Fruit fly (Drosophila melanogaster) whole organism, adult: Measurements from ENCODE around the gene eIF3g1.

Experiments
- CG11617 ChIP-seq: fragments of 200-800 bp; sonication (Bioruptor generic); optimal IDR thresholded peaks from 2 replicates; lab custom pipeline; 2017; ENCODE audit warnings: mild to moderate bottlenecking, missing biosample characterization, missing genetic modification reagents, missing genetic modification characterization
- CG12768 ChIP-seq: fragments of 200-800 bp; sonication (Bioruptor generic); optimal IDR thresholded peaks from 2 replicates; lab custom pipeline; 2017; ENCODE audit warnings: missing biosample characterization, missing genetic modification characterization, mild to moderate bottlenecking, moderate library complexity, missing genetic modification reagents
- CG14711 ChIP-seq: fragments of 200-800 bp; sonication (Bioruptor generic); optimal IDR thresholded peaks from 2 replicates; lab custom pipeline; 2018; ENCODE audit warnings: missing biosample characterization, mild to moderate bottlenecking, missing genetic modification characterization, moderate library complexity
- CG1620 ChIP-seq: fragments of 200-800 bp; sonication (Bioruptor generic); optimal IDR thresholded peaks from 2 replicates; lab custom pipeline; 2016; ENCODE audit warnings: missing biosample characterization, missing genetic modification characterization
- CG33017 ChIP-seq: fragments of 200-800 bp; sonication (Bioruptor generic); optimal IDR thresholded peaks from 2 replicates; lab custom pipeline; 2018; ENCODE audit warnings: missing biosample characterization, mild to moderate bottlenecking, missing genetic modification characterization, moderate library complexity
- CG5204 ChIP-seq: fragments of 200-800 bp; sonication (Bioruptor generic); optimal IDR thresholded peaks from 2 replicates; lab custom pipeline; 2016; ENCODE audit warnings: missing biosample characterization, missing genetic modification characterization
- CG7045 ChIP-seq: fragments of 200-800 bp; sonication (Bioruptor generic); optimal IDR thresholded peaks from 2 replicates; lab custom pipeline; 2017; ENCODE audit warnings: missing biosample characterization, mild to moderate bottlenecking, missing genetic modification characterization
- CG7101 ChIP-seq: fragments of 200-800 bp; sonication (Bioruptor generic); optimal IDR thresholded peaks from 2 replicates; lab custom pipeline; 2018; ENCODE audit warnings: missing biosample characterization, mild to moderate bottlenecking, missing genetic modification characterization, moderate library complexity
- Clk ChIP-seq: fragments of 200-800 bp; sonication (Bioruptor generic); optimal IDR thresholded peaks from 2 replicates; lab custom pipeline; 2017; ENCODE audit warnings: missing biosample characterization, missing genetic modification characterization
- Crg-1 ChIP-seq: fragments of 200-800 bp; sonication (Bioruptor generic); optimal IDR thresholded peaks from 2 replicates; lab custom pipeline; 2016; ENCODE audit warnings: missing biosample characterization, missing genetic modification characterization
- Hr96 ChIP-seq: fragments of 200-800 bp; sonication (Bioruptor generic); optimal IDR thresholded peaks from 2 replicates; lab custom pipeline; 2016; ENCODE audit warnings: missing biosample characterization, missing genetic modification characterization
- Mnt ChIP-seq: fragments of 200-800 bp; sonication (Bioruptor generic); optimal IDR thresholded peaks from 2 replicates; lab custom pipeline; 2016; ENCODE audit warnings: missing biosample characterization, mild to moderate bottlenecking, missing genetic modification characterization
- bab1 ChIP-seq: fragments of 200-800 bp; sonication (Bioruptor generic); optimal IDR thresholded peaks from 3 replicates; lab custom pipeline; 2019; ENCODE audit warnings: missing biosample characterization, mild to moderate bottlenecking, missing genetic modification characterization, moderate library complexity
- cic ChIP-seq: fragments of 200-800 bp; sonication (Bioruptor generic); optimal IDR thresholded peaks from 2 replicates; lab custom pipeline; 2017; ENCODE audit warnings: missing biosample characterization, mild to moderate bottlenecking, missing genetic modification characterization, moderate library complexity
- cnc ChIP-seq, 2 experiments: fragments of >200 bp; optimal IDR thresholded peaks; 2 replicates each; lab custom pipeline; 2017
- kay ChIP-seq: fragments of 200-800 bp; sonication (Bioruptor generic); peaks from one replicate; lab custom pipeline; 2016; ENCODE audit warnings: missing biosample characterization, missing genetic modification characterization, borderline replicate concordance
- ovo ChIP-seq: fragments of 200-800 bp; sonication (Bioruptor generic); optimal IDR thresholded peaks from 2 replicates; lab custom pipeline; 2016; ENCODE audit warnings: missing biosample characterization, missing genetic modification characterization
- pad ChIP-seq: fragments of 200-800 bp; sonication (Bioruptor generic); optimal IDR thresholded peaks from 3 replicates; lab custom pipeline; 2017; ENCODE audit warnings: missing biosample characterization, missing genetic modification characterization, mild to moderate bottlenecking, moderate library complexity, missing genetic modification reagents
- tj ChIP-seq: fragments of 200-800 bp; sonication (Bioruptor generic); optimal IDR thresholded peaks from 3 replicates; lab custom pipeline; 2017; ENCODE audit warnings: missing biosample characterization, mild to moderate bottlenecking, missing genetic modification characterization, moderate library complexity
- toe ChIP-seq: fragments of 200-800 bp; sonication (Bioruptor generic); optimal IDR thresholded peaks from 2 replicates; lab custom pipeline; 2016; ENCODE audit warnings: missing biosample characterization, missing genetic modification characterization

The eIF3g1 gene

DNA sequence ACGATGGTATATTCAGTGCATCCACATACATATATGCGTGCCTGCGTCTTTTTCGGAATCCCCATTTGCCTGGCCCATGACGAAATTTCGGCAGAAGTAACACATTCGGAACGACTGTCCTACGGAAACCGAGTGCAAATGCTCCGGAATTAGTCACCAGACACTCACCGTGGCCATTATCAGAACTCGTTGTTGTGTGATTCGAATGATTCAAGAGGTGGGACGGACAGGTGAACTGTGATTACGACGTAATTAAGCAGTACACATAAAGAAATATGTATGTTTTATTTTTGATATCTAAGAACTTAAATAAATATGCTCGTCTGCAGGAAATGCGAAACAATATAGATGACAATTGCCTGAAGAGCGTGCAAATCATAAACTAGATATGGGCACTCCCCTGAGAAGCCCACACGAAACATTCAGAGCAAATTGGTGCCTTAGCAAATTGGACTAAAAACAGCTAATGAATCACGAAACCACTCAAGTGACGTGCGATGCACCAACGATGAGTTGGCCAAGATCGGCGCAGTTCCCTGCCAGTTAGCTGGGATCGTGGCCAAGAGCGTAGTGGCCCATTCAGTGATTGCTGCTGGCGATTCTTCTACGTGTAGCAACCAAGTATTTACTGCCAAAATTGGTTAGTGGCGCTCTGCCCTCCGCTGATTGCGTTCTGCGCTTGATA lies 18.7 kb downstream of the eIF3g1 start:
- TF ChIP-seq CG33017 (tag; lab: Kevin White, UChicago) (no peak), CG5204 (GFP tag; lab: Kevin White, UChicago) (peak; percentile 45), Hr96 (peak; percentile 61), CG7101 (tag; lab: Kevin White, UChicago) (peak; percentile 42), CG11617 (GFP tag; lab: Kevin White, UChicago) (peak; percentile 69), toe (peak; percentile 16), CG1620 (GFP tag; lab: Kevin White, UChicago) (no peak), cic (GFP tag; lab: Kevin White, UChicago) (peak; percentile 52), pad (GFP tag; lab: Kevin White, UChicago) (peak; percentile 37), bab1 (GFP tag; lab: Kevin White, UChicago) (no peak), cnc (optimal IDR thresholded peaks at IDR 0.05; lab: Kevin White, UChicago) (no peak), kay (GFP tag; lab: Kevin White, UChicago) (peak; percentile 88), tj (GFP tag; lab: Kevin White, UChicago) (peak; percentile 9)

DNA sequence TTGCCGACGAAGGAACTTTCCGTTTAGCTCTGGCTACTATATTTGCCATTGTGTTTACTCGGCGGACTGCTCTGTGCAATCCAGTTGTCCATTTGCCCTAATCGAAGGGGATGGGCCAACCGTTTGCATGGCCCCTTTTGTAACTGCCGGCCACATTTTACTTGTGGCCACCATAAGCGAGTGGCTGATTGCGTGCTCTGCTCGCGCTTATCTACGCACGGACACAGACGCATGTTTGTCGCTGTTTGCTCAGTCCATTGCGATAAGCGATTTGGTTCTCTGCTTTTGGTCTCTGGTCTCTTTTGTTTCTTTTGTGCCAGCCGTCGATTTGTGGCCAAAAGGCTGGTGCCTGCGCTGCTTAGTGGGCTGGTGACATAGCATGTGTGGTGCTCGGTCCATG lies 19.5 kb downstream of the eIF3g1 start:
- TF ChIP-seq Clk (GFP tag; lab: Kevin White, UChicago) = no peak

DNA sequence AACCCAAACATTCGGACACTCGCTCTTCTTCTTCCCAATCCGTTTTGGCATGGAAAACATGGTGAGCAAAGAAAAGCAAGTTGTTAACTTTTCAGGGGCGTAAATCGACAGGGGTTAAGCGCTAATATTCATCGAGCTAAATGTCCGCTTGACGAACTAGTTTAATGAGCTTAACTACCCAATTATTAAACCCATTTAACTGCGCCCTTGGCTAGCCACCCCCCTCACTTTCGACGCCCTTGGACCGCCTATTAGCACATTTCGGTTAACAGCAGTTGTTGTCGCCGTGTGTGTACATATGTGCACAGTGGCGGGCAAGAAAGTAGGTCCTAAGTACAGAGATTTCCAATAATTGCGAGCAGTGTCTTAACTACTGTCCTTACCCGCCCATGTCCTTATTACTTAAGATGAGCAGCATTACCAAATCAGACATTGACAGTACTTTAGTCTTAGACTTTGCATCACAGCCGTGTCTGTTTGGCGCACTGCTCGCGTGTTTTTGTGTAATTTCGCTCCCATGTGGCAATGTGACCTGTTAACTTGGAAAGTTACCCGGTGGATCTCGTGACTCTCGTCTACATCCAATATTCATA lies 20.6 kb downstream of the eIF3g1 start:
- TF ChIP-seq kay (GFP tag; lab: Kevin White, UChicago) (no peak), Crg-1 (GFP tag; lab: Kevin White, UChicago) (peak; percentile 75), cnc (optimal IDR thresholded peaks at IDR 0.05; lab: Kevin White, UChicago) (no peak), Hr96 (peak; percentile 69), CG12768 (GFP tag; lab: Kevin White, UChicago) (peak; percentile 84), bab1 (GFP tag; lab: Kevin White, UChicago) (peak; percentile 93), cic (GFP tag; lab: Kevin White, UChicago) (peak; percentile 35), Mnt (peak; percentile 54), pad (GFP tag; lab: Kevin White, UChicago) (peak; percentile 65), toe (no peak), CG14711 (tag; lab: Kevin White, UChicago) (peak; percentile 85), CG7101 (tag; lab: Kevin White, UChicago) (peak; percentile 92), CG5204 (GFP tag; lab: Kevin White, UChicago) (peak; percentile 24), CG7045 (peak; percentile 70), CG11617 (GFP tag; lab: Kevin White, UChicago) (peak; percentile 54), ovo (GFP tag; lab: Kevin White, UChicago) (no peak), Clk (GFP tag; lab: Kevin White, UChicago) (peak; percentile 50), CG33017 (tag; lab: Kevin White, UChicago) (peak; percentile 88), CG1620 (GFP tag; lab: Kevin White, UChicago) (peak; percentile 60), tj (GFP tag; lab: Kevin White, UChicago) (peak; percentile 31)

DNA sequence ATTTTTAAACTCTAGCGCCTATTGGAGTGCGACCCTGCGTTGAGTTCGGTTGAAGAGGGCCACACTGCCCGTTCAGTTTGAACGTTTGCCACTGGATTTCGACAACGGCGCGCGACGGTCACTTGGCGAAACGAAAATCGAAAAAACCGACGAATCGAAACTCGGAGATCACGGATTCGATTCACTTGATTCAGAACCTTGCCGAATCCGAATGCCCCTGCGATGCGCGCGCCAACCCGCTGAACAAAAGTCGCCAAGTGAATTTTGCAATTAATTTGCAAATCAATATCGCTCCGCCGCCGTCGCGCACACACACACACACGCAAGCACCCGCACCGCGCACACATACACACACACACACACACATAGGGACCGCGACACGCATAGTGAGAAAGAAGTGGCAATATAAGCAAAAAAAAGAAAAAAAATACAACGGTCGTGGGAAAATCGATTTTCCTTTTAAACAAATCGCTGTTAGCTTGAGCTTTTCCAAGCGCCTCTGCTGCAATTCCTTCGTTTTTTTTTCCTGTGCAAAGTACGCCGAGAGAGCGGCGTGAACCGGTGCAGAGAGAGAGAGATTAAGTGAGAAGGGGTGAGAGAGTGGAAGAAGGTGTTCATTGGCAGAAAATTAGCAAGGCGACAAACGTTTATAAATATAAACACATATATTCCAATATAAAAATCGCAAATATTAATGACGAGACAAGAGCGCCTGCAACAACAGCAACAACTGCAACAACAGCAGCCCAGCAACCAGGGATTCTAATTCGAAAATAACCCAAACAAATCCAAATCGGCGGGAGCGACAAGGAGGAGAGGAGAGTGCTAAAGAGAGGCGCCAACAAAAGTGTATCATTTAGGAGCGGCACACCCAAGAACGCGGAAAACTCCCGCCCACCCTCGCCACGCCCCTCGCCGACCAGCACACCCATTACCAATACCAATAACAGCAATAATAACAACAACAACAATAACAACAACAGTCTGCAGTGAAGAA lies 21.4 kb downstream of the eIF3g1 start, which contains the start of gene egh:
Gene egh, plus strand, starts transcription at position 89 of the 997 bp plus-strand sequence.
- no peak for TF ChIP-seq cnc (optimal IDR thresholded peaks at IDR 0.05; lab: Kevin White, UChicago)
- TF ChIP-seq pad (GFP tag; lab: Kevin White, UChicago) = no peak
- TF ChIP-seq tj (GFP tag; lab: Kevin White, UChicago) = peak; percentile 47
- no peak for TF ChIP-seq CG5204 (GFP tag; lab: Kevin White, UChicago)
- TF ChIP-seq CG12768 (GFP tag; lab: Kevin White, UChicago) = peak; percentile 1
- no peak for TF ChIP-seq cic (GFP tag; lab: Kevin White, UChicago)
- TF ChIP-seq CG33017 (tag; lab: Kevin White, UChicago) = no peak
- peak; percentile 55 for TF ChIP-seq CG11617 (GFP tag; lab: Kevin White, UChicago)
- TF ChIP-seq CG1620 (GFP tag; lab: Kevin White, UChicago) = peak; percentile 43
- TF ChIP-seq Clk (GFP tag; lab: Kevin White, UChicago) = no peak
- TF ChIP-seq Mnt = peak; percentile 60
- no peak for TF ChIP-seq kay (GFP tag; lab: Kevin White, UChicago)
- peak; percentile 2 for TF ChIP-seq toe
- no peak for TF ChIP-seq Crg-1 (GFP tag; lab: Kevin White, UChicago)
- peak; percentile 38 for TF ChIP-seq Hr96
- TF ChIP-seq CG7045 = peak; percentile 2
- peak; percentile 10 for TF ChIP-seq ovo (GFP tag; lab: Kevin White, UChicago)
- TF ChIP-seq CG7101 (tag; lab: Kevin White, UChicago) = peak; percentile 51
- TF ChIP-seq CG14711 (tag; lab: Kevin White, UChicago) = peak; percentile 17
- TF ChIP-seq bab1 (GFP tag; lab: Kevin White, UChicago) = peak; percentile 57

DNA sequence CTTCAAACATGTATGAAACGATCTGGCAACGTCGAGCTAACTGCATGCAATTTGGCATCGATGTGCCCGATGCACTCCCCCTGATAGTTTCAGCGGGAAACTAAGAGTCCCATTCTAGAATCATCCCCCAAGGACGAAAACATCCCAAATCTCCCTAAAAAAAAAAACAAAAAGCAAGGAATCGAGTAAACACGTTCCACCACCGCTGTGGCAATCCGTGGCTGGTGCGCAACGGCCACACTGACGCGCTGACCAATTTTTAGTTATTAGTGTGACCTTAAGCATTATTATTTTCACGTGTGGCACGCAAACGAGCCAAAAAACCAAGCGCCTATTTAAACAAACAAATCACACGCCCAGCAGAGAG lies 24.4 kb downstream of the eIF3g1 start, which contains the start of gene wds:
Gene wds, plus strand, starts transcription at position 265 of the 367 bp plus-strand sequence.
- no peak for TF ChIP-seq tj (GFP tag; lab: Kevin White, UChicago)
- TF ChIP-seq CG12768 (GFP tag; lab: Kevin White, UChicago) = no peak
- TF ChIP-seq Mnt = peak; percentile 90
